Worm (Caenorhabditis elegans) whole organism, L2 larva: Measurements from ENCODE around the gene srg-24.

ENCODE experiments used
- R02D3.7 ChIP-seq: fragments of 150-350 bp; optimal IDR thresholded peaks from 2 replicates; lab custom pipeline; 2014; ENCODE audit warnings: missing biosample characterization, missing genetic modification characterization
- Y55F3AM.14 ChIP-seq: fragments of 200-800 bp; sonication (Bioruptor generic); optimal IDR thresholded peaks from 2 replicates; lab custom pipeline; 2018; ENCODE audit warnings: mild to moderate bottlenecking, missing genetic modification characterization, missing compliant biosample characterization
- ZK546.5 ChIP-seq: sonication (generic microtip); optimal IDR thresholded peaks from 2 replicates; lab custom pipeline; 2017; ENCODE audit warnings: missing biosample characterization, missing genetic modification characterization
- alr-1 ChIP-seq: fragments of 150-350 bp; optimal IDR thresholded peaks from 2 replicates; lab custom pipeline; 2014; ENCODE audit warnings: missing biosample characterization, missing genetic modification characterization
- aly-2 ChIP-seq: fragments of 150-350 bp; optimal IDR thresholded peaks from 2 replicates; lab custom pipeline; 2014; ENCODE audit warnings: missing biosample characterization, missing genetic modification characterization
- ama-1 ChIP-seq: fragments of 150-350 bp; optimal IDR thresholded peaks from 2 replicates; lab custom pipeline; 2018; ENCODE audit warnings: inconsistent platforms
- blmp-1 ChIP-seq: sonication (generic microtip); optimal IDR thresholded peaks from 2 replicates; lab custom pipeline; 2017; ENCODE audit warnings: missing genetic modification characterization, mild to moderate bottlenecking, missing compliant biosample characterization, antibody characterized with exemption, moderate library complexity; ENCODE audit not compliant: insufficient read depth
- elt-3 ChIP-seq: sonication (generic microtip); optimal IDR thresholded peaks from 2 replicates; lab custom pipeline; 2017; ENCODE audit warnings: missing biosample characterization, missing genetic modification characterization
- lin-11 ChIP-seq: fragments of 150-350 bp; sonication (generic microtip); optimal IDR thresholded peaks from 2 replicates; lab custom pipeline; 2014; ENCODE audit warnings: missing biosample characterization, missing genetic modification characterization, inconsistent platforms, mixed read lengths
- nhr-11 ChIP-seq: fragments of 150-350 bp; optimal IDR thresholded peaks from 2 replicates; lab custom pipeline; 2014; ENCODE audit warnings: missing biosample characterization, missing genetic modification characterization
- nhr-237 ChIP-seq: fragments of 150-350 bp; optimal IDR thresholded peaks from 2 replicates; lab custom pipeline; 2014; ENCODE audit warnings: missing biosample characterization, missing genetic modification characterization
- sma-9 ChIP-seq, 2 experiments: fragments of 150-350 bp in 1 of 2; sonication (generic microtip) in 1 of 2; optimal IDR thresholded peaks; 2 replicates each; lab custom pipeline; 2014 to 2016; ENCODE audit warnings: missing genetic modification characterization in 2 of 2, mild to moderate bottlenecking in 1 of 2, missing biosample characterization in 1 of 2, missing compliant biosample characterization in 1 of 2, missing genetic modification reagents in 1 of 2, moderate library complexity in 1 of 2
- ztf-4 ChIP-seq: fragments of 150-350 bp; optimal IDR thresholded peaks from 2 replicates; lab custom pipeline; 2014; ENCODE audit warnings: missing biosample characterization, missing genetic modification characterization

DNA sequence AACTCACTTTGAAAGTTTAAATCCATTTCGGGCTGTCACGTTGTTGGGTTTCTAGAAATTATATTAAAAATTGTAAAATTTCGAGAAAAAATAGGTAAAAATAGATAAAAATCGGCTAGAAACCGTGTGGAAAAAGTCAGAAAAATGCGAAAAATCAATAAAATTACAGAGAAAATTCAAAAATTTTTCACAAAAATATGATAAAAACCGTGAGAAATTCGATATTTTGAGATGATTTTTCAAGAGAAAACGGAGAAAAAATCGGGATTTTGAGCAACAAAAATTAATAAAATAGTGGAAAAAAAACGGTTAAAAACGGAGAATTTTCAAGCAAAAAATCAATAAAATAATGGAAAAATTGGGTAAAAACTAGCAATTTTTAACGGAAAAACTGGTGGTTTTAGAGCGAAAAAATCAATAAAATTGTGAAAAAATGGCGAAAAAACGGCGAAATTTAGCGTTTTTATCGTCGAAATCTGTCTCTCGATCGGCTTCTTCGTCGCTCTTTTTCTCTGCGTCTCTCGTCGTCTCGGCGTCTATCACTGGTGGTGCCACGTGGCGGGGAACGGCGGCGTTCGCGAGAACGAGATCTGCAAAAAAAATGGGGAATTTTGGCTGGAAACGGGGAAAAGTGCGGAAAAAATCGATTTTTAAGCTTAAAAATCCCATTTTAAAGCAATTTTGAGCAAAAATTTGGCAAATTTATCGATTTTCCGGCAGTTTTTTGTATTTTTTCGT is 29.3 kb downstream of the srg-24 start, which contains the start of gene Y25C1A.7:
- TF ChIP-seq aly-2 (tag; lab: Kevin White, UChicago), result no peak
- no peak for TF ChIP-seq alr-1 (tag; lab: Kevin White, UChicago)
- no peak for TF ChIP-seq ztf-4 (tag; lab: Kevin White, UChicago)
- no peak for TF ChIP-seq R02D3.7 (tag; lab: Kevin White, UChicago)
- no peak for TF ChIP-seq nhr-11 (tag; lab: Kevin White, UChicago)
- no peak for TF ChIP-seq ama-1 (lab: Kevin White, UChicago)
- TF ChIP-seq Y55F3AM.14 (GFP tag; lab: Kevin White, UChicago), result no peak
- no peak for TF ChIP-seq sma-9 (GFP tag; optimal IDR thresholded peaks at IDR 0.05; lab: Kevin White, UChicago)
- TF ChIP-seq sma-9 (tag; optimal IDR thresholded peaks at IDR 0.05; lab: Kevin White, UChicago), result no peak
- no peak for TF ChIP-seq ZK546.5
- no peak for TF ChIP-seq lin-11 (tag; lab: Kevin White, UChicago)
- no peak for TF ChIP-seq blmp-1 (tag; lab: Kevin White, UChicago)
- no peak for TF ChIP-seq nhr-237 (tag; lab: Kevin White, UChicago)
- TF ChIP-seq elt-3, result no peak
